Worm (Caenorhabditis elegans): ENCODE results near the gene tcc-1.
"Not testable (repeated sequence)": the region's sequence is repeated elsewhere in the genome, so short reads cannot be mapped to it uniquely, and the experiment has no call there.

Gene tcc-1

DNA sequence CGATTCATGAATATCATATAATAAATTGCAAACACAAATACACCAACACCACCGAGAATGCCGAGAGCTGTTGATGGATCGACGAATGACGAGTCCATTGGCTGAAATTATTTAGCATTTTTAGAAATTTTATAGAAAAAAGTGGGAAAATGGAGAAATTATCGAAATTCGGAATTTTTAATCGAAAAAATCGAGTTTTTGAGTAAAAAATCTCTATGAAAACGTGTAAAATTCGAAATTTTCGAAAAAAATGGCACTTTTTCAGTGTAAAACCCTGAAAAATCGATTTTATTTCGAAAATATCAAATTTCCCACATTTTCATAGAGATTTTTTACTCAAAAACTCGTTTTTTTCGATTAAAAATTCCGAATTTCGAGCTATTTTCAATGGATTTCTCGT, at the start of gene tcc-1:
TSS of gene tcc-1 (minus strand) at position 101 of the 400 bp plus-strand sequence.
- TF ChIP-seq ztf-7 (tag; optimal IDR thresholded peaks at IDR 0.05) (no peak), dve-1 (tag; optimal IDR thresholded peaks at IDR 0.05; ENCODE audit: insufficient read depth) (no peak)

DNA sequence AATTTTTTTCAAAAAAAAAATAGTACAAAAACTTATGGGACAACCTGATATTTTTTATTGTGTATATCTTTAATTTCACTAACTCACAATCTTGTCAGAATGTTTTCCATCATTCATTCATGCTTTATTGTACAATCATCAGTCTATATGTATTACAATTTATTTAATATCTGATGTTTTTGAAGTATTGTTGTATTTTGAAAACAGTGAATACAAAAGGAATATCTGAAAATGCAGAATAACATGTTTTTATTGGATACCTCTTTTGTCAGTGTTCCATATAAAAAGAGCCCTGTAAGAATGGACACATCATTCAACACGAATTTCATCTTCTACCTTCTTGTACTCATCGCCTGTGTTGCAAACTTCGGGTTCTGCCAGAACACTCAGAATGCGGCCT, 48.0 kb upstream of the tcc-1 start, which contains the start of gene C06H5.14:
TSS of gene C06H5.14 (plus strand) at position 301 of the 400 bp plus-strand sequence.
- peak in 1 of 2 experiments; percentile 73 for TF ChIP-seq unc-62 (GFP tag; optimal IDR thresholded peaks at IDR 0.05 in 1 of 2)
- TF ChIP-seq unc-62 (tag; optimal IDR thresholded peaks at IDR 0.05) = not testable (repeated sequence)

DNA sequence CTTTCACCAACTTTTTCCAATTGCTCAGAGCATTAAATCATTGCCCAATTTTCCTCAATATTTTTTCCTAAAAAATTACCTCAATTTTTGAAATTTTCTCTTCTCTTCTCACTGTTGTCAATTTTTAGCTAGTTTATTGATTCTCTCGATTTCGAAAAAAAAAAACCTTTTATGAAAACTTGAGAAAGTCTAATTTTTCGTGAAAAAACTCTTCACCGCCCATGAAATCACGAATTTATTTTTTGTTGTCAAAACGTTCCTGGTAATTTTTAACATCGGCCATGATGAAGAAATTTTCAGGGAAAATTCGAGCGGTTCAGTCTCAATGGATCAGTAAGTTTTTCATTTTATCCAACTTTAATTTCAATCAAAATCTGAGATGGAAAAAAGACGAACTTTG, 43.7 kb upstream of the tcc-1 start, which contains the start of gene fbxa-157:
TSS of gene fbxa-157 (plus strand) at position 301 of the 400 bp plus-strand sequence.
- peak; percentile 36 for TF ChIP-seq aha-1 (tag)
- no peak for TF ChIP-seq nhr-25 (tag; optimal IDR thresholded peaks at IDR 0.05; ENCODE audit: borderline replicate concordance, insufficient read depth)

DNA sequence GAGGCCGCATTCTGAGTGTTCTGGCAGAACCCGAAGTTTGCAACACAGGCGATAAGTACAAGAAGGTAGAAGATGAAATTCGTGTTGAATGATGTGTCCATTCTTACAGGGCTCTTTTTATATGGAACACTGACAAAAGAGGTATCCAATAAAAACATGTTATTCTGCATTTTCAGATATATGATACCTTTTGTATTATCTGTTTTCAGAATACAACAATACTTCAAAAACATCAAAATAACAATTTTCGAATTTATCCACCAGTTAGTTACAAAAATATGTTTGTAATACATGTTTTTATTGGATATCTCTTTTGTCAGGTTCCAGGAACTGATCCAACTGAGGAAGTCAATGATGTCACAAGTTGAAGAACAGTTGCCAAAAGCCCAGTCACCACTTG, 41.9 kb upstream of the tcc-1 start, which contains the start of gene C06H5.13:
TSS of gene C06H5.13 (minus strand) at position 101 of the 400 bp plus-strand sequence.
- TF ChIP-seq F49E8.2 (tag; optimal IDR thresholded peaks at IDR 0.05; ENCODE audit: borderline replicate concordance); nhr-77 (tag; optimal IDR thresholded peaks at IDR 0.05); nhr-11 (tag; optimal IDR thresholded peaks at IDR 0.05): not testable (repeated sequence)

DNA sequence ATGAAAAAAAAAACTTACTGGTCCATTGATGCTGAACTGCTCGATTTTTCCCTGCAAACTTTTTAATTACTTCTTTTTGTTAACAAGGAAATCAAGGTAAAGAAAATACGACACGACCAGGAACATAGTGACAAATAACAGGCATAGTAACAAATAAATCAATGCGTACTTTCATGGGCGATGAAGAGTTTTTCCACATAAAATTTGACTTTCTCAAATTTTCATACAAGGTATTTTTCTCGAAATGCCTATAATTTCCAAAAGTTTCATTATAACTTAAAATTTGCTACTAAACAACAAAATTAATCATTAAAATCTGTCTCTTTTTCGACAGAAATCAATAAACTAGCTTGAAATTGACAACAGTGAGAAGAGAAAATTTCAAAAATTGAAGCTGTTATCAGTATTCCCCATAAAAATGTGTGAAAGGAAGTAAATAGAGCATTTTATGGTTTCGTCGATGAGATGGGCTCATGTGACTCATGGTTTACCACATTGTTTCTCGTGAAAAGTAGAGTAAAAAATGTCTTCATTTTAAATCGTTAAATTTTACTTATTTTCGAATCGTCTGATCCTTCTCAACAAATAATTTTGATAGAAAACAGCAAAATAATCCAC, 41.1 kb upstream of the tcc-1 start, which contains the start of gene fbxa-156:
TSS of gene fbxa-156 (minus strand) at position 51 of the 618 bp plus-strand sequence.
- TF ChIP-seq D1046.2 (GFP tag; IDR thresholded peaks at IDR 0.05) (no peak), ceh-32 (tag; optimal IDR thresholded peaks at IDR 0.05; ENCODE audit: poor library complexity) (no peak), mxl-2 (GFP tag; conservative IDR thresholded peaks at IDR 0.05) (no peak), aha-1 (tag) (no peak), F26F4.8 (GFP tag; conservative IDR thresholded peaks at IDR 0.05) (no peak), nhr-48 (tag; optimal IDR thresholded peaks at IDR 0.05) (no peak), daf-19 (GFP tag; conservative IDR thresholded peaks at IDR 0.05) (no peak), F44E2.7 (GFP tag; IDR thresholded peaks at IDR 0.05) (no peak), lsy-2 (tag; optimal IDR thresholded peaks at IDR 0.05) (no peak), spr-1 (tag; optimal IDR thresholded peaks at IDR 0.05) (no peak), ama-1 (optimal IDR thresholded peaks at IDR 0.05) (no peak), hlh-11 (tag; optimal IDR thresholded peaks at IDR 0.05) (peak; percentile 27), unc-130 (GFP tag; optimal IDR thresholded peaks at IDR 0.05) (no peak), ZK337.2 (GFP tag; IDR thresholded peaks at IDR 0.05) (no peak), ceh-44 (GFP tag; IDR thresholded peaks at IDR 0.05) (no peak), php-3 (GFP tag; IDR thresholded peaks at IDR 0.05) (peak; percentile 97), daf-16 (GFP tag; optimal IDR thresholded peaks at IDR 0.05) (no peak), daf-16 (tag; optimal IDR thresholded peaks at IDR 0.05) (peak; percentile 95), ctbp-1 (GFP tag; IDR thresholded peaks at IDR 0.05) (no peak), zip-11 (GFP tag; IDR thresholded peaks at IDR 0.05) (no peak), gei-8 (GFP tag; optimal IDR thresholded peaks at IDR 0.05) (no peak), dve-1 (tag; optimal IDR thresholded peaks at IDR 0.05; ENCODE audit: insufficient read depth) (peak; percentile 58), dmd-6 (GFP tag; IDR thresholded peaks at IDR 0.05) (no peak), fkh-10 (GFP tag; optimal IDR thresholded peaks at IDR 0.05) (no peak), Y105C5A.15 (GFP tag; IDR thresholded peaks at IDR 0.05) (no peak), daf-8 (GFP tag; IDR thresholded peaks at IDR 0.05) (no peak), lir-3 (tag; optimal IDR thresholded peaks at IDR 0.05) (no peak), duxl-1 (tag; optimal IDR thresholded peaks at IDR 0.05; ENCODE audit: poor library complexity) (no peak), mep-1 (tag; optimal IDR thresholded peaks at IDR 0.05) (no peak), hmg-1.1 (GFP tag; IDR thresholded peaks at IDR 0.05) (no peak), nhr-102 (tag; optimal IDR thresholded peaks at IDR 0.05) (no peak), skn-1 (tag; optimal IDR thresholded peaks at IDR 0.05) (no peak), nhr-77 (tag; optimal IDR thresholded peaks at IDR 0.05) (no peak), lin-1 (GFP tag; IDR thresholded peaks at IDR 0.05) (no peak), rbr-2 (tag; optimal IDR thresholded peaks at IDR 0.05) (no peak), dmd-8 (GFP tag; IDR thresholded peaks at IDR 0.05) (no peak), vab-7 (GFP tag; IDR thresholded peaks at IDR 0.05) (no peak)
